Fruit fly (Drosophila melanogaster) S2 (cell line): Measurements from ENCODE around the gene dyl.

Experiments
- CG8478 ChIP-seq: fragments of >200 bp; optimal IDR thresholded peaks from 2 replicates; lab custom pipeline; 2018
- CTCF ChIP-seq, 2 experiments: fragments of >200 bp; optimal IDR thresholded peaks; 2 replicates each; lab custom pipeline; 2018

DNA sequence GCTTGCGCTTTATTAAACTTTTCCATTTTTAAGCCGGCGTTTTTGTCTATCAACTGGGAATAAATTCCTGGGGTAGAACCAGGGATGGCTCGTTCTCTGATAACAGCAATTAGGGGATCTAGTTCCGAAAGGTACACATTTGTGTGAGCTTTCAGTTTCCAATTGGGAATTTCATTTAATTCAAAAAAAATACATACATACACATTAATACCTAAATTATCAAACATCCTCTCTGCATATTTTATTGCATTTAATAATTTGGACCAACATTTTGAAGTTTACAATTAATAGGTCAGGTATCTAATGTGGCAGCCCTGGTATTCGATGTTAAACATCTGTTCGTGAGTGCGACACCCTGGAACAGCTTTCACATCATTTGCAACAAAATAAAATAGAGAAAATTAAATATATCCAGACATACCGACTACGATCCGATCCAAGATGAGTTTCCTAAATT is 48.4 kb downstream of the dyl start, which contains the start of the genes CG15011 and CG1309:
- TF ChIP-seq CG8478 (no peak), CTCF (optimal IDR thresholded peaks at IDR 0.05; lab: Kevin White, UChicago) (peak in 1 of 2 experiments; percentile 2)
